Worm (Caenorhabditis elegans) whole organism, L2 larva: ENCODE data around the gene C06C6.8.

Experiments
- C34F6.9 ChIP-seq: fragments of 150-350 bp; optimal IDR thresholded peaks from 2 replicates; lab custom pipeline; 2014; ENCODE audit warnings: missing biosample characterization, missing genetic modification characterization
- R02D3.7 ChIP-seq: fragments of 150-350 bp; optimal IDR thresholded peaks from 2 replicates; lab custom pipeline; 2014; ENCODE audit warnings: missing biosample characterization, missing genetic modification characterization
- ZK546.5 ChIP-seq: sonication (generic microtip); optimal IDR thresholded peaks from 2 replicates; lab custom pipeline; 2017; ENCODE audit warnings: missing biosample characterization, missing genetic modification characterization
- alr-1 ChIP-seq: fragments of 150-350 bp; optimal IDR thresholded peaks from 2 replicates; lab custom pipeline; 2014; ENCODE audit warnings: missing biosample characterization, missing genetic modification characterization
- ama-1 ChIP-seq: fragments of 150-350 bp; optimal IDR thresholded peaks from 2 replicates; lab custom pipeline; 2018; ENCODE audit warnings: inconsistent platforms
- blmp-1 ChIP-seq: sonication (generic microtip); optimal IDR thresholded peaks from 2 replicates; lab custom pipeline; 2017; ENCODE audit warnings: missing genetic modification characterization, mild to moderate bottlenecking, missing compliant biosample characterization, antibody characterized with exemption, moderate library complexity; ENCODE audit not compliant: insufficient read depth
- ceh-16 ChIP-seq: fragments of 150-350 bp; optimal IDR thresholded peaks from 2 replicates; lab custom pipeline; 2014; ENCODE audit warnings: missing biosample characterization, missing genetic modification characterization
- crh-2 ChIP-seq: sonication (generic microtip); optimal IDR thresholded peaks from 2 replicates; lab custom pipeline; 2017; ENCODE audit warnings: missing biosample characterization, missing genetic modification characterization
- dmd-4 ChIP-seq: sonication (generic microtip); optimal IDR thresholded peaks from 2 replicates; lab custom pipeline; 2017; ENCODE audit warnings: missing biosample characterization, missing genetic modification characterization
- egl-27 ChIP-seq: sonication (generic microtip); optimal IDR thresholded peaks from 3 replicates; lab custom pipeline; 2017; ENCODE audit warnings: missing biosample characterization, missing genetic modification reagents, missing genetic modification characterization
- elt-1 ChIP-seq: fragments of 150-350 bp; optimal IDR thresholded peaks from 2 replicates; lab custom pipeline; 2014; ENCODE audit warnings: missing biosample characterization, missing genetic modification characterization
- elt-3 ChIP-seq: sonication (generic microtip); optimal IDR thresholded peaks from 2 replicates; lab custom pipeline; 2017; ENCODE audit warnings: missing biosample characterization, missing genetic modification characterization
- fos-1 ChIP-seq: fragments of 150-350 bp; optimal IDR thresholded peaks from 2 replicates; lab custom pipeline; 2014; ENCODE audit warnings: missing biosample characterization, missing genetic modification characterization
- gmeb-1 ChIP-seq: fragments of 150-350 bp; optimal IDR thresholded peaks from 2 replicates; lab custom pipeline; 2014; ENCODE audit warnings: missing biosample characterization, missing genetic modification characterization
- lin-11 ChIP-seq: fragments of 150-350 bp; sonication (generic microtip); optimal IDR thresholded peaks from 2 replicates; lab custom pipeline; 2014; ENCODE audit warnings: missing biosample characterization, missing genetic modification characterization, inconsistent platforms, mixed read lengths
- lin-13 ChIP-seq: fragments of 150-350 bp; optimal IDR thresholded peaks from 2 replicates; lab custom pipeline; 2014; ENCODE audit warnings: missing biosample characterization, missing genetic modification reagents, missing genetic modification characterization
- lsy-2 ChIP-seq, 2 experiments: fragments of 150-350 bp in 1 of 2; sonication (generic microtip) in 1 of 2; optimal IDR thresholded peaks; 2 replicates each; lab custom pipeline; 2014 to 2017; ENCODE audit warnings: missing biosample characterization in 2 of 2, missing genetic modification characterization in 2 of 2
- mab-5 ChIP-seq: fragments of 150-350 bp; optimal IDR thresholded peaks from 2 replicates; lab custom pipeline; 2014; ENCODE audit warnings: missing biosample characterization, missing genetic modification characterization
- mdl-1 ChIP-seq, 2 experiments: fragments of 150-350 bp in 1 of 2; sonication (generic microtip) in 1 of 2; optimal IDR thresholded peaks; 2 replicates each; lab custom pipeline; 2017; ENCODE audit warnings: missing biosample characterization in 2 of 2, missing genetic modification characterization in 2 of 2
- nhr-10 ChIP-seq: sonication (generic microtip); optimal IDR thresholded peaks from 2 replicates; lab custom pipeline; 2017; ENCODE audit warnings: missing biosample characterization, missing genetic modification characterization
- nhr-11 ChIP-seq: fragments of 150-350 bp; optimal IDR thresholded peaks from 2 replicates; lab custom pipeline; 2014; ENCODE audit warnings: missing biosample characterization, missing genetic modification characterization
- nhr-129 ChIP-seq: fragments of 150-350 bp; optimal IDR thresholded peaks from 2 replicates; lab custom pipeline; 2014; ENCODE audit warnings: missing biosample characterization, missing genetic modification characterization
- nhr-237 ChIP-seq: fragments of 150-350 bp; optimal IDR thresholded peaks from 2 replicates; lab custom pipeline; 2014; ENCODE audit warnings: missing biosample characterization, missing genetic modification characterization
- nhr-25 ChIP-seq: fragments of 150-350 bp; sonication (generic microtip); optimal IDR thresholded peaks from 3 replicates; lab custom pipeline; 2014; ENCODE audit warnings: missing biosample characterization, missing genetic modification characterization
- nhr-6 ChIP-seq: fragments of 150-350 bp; optimal IDR thresholded peaks from 2 replicates; lab custom pipeline; 2014; ENCODE audit warnings: missing biosample characterization, missing genetic modification characterization
- nhr-77 ChIP-seq: fragments of 150-350 bp; optimal IDR thresholded peaks from 2 replicates; lab custom pipeline; 2014; ENCODE audit warnings: missing biosample characterization, missing genetic modification characterization
- peb-1 ChIP-seq: fragments of 150-350 bp; optimal IDR thresholded peaks from 2 replicates; lab custom pipeline; 2014; ENCODE audit warnings: missing biosample characterization, missing genetic modification characterization
- sem-4 ChIP-seq: fragments of 150-350 bp; optimal IDR thresholded peaks from 2 replicates; lab custom pipeline; 2014; ENCODE audit warnings: missing biosample characterization, missing genetic modification reagents, missing genetic modification characterization
- skn-1 ChIP-seq: sonication (generic microtip); optimal IDR thresholded peaks from 2 replicates; lab custom pipeline; 2017; ENCODE audit warnings: missing biosample characterization, missing genetic modification characterization
- sma-3 ChIP-seq: sonication (generic microtip); optimal IDR thresholded peaks from 2 replicates; lab custom pipeline; 2016; ENCODE audit warnings: missing genetic modification reagents, missing genetic modification characterization, missing compliant biosample characterization
- sma-9 ChIP-seq, 2 experiments: fragments of 150-350 bp in 1 of 2; sonication (generic microtip) in 1 of 2; optimal IDR thresholded peaks; 2 replicates each; lab custom pipeline; 2014 to 2016; ENCODE audit warnings: missing genetic modification characterization in 2 of 2, mild to moderate bottlenecking in 1 of 2, missing biosample characterization in 1 of 2, missing compliant biosample characterization in 1 of 2, missing genetic modification reagents in 1 of 2, moderate library complexity in 1 of 2
- snpc-4 ChIP-seq: fragments of 150-350 bp; optimal IDR thresholded peaks from 2 replicates; lab custom pipeline; 2014; ENCODE audit warnings: missing biosample characterization, missing genetic modification characterization
- unc-39 ChIP-seq: fragments of 150-350 bp; optimal IDR thresholded peaks from 2 replicates; lab custom pipeline; 2014; ENCODE audit warnings: missing biosample characterization, missing genetic modification characterization
- unc-55 ChIP-seq: fragments of 150-350 bp; sonication (generic microtip); optimal IDR thresholded peaks from 3 replicates; lab custom pipeline; 2014; ENCODE audit warnings: missing biosample characterization, missing genetic modification reagents, missing genetic modification characterization
- unc-62 ChIP-seq: fragments of 150-350 bp; optimal IDR thresholded peaks from 2 replicates; lab custom pipeline; 2014; ENCODE audit warnings: missing biosample characterization, missing genetic modification reagents, missing genetic modification characterization
- ztf-1 ChIP-seq: fragments of 200-800 bp; sonication (Bioruptor generic); conservative IDR thresholded peaks from 2 replicates; pipeline ENCODE4 v1.3.6; 2022; ENCODE audit warnings: missing genetic modification characterization, missing compliant biosample characterization
- ztf-11 ChIP-seq: sonication (generic microtip); optimal IDR thresholded peaks from 2 replicates; lab custom pipeline; 2017; ENCODE audit warnings: missing biosample characterization, missing genetic modification characterization
- ztf-4 ChIP-seq: fragments of 150-350 bp; optimal IDR thresholded peaks from 2 replicates; lab custom pipeline; 2014; ENCODE audit warnings: missing biosample characterization, missing genetic modification characterization

The C06C6.8 gene

ce11 chrV:16020042-16020441 is 23.1 kb downstream of the C06C6.8 start, which contains the start of gene srx-44:
Gene srx-44 (plus strand): TSS chrV:16020342.
- TF ChIP-seq unc-55 (no peak), lin-11 (tag; lab: Kevin White, UChicago) (no peak), nhr-237 (tag; lab: Kevin White, UChicago) (no peak)
- TF ChIP-seq, all 48 proteins: peak for 0

DNA sequence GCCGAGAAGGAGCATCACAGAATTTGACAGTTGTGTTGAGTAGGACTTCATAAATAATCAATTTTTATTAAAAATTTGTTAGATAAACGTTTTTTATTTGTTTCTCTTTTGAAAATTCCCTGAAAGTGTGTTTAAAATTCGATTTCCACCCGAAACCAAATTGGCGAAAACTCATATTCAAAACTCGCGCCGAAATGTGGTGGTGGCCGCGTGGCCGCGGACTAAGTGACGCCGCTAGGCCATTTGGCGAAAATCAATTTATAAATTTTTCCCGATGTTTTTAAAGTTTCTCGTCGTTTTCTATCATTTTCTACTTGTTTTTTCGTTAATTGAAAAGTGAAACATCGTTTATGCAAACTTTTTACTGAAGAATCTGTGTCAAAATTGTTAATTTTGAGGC is 25.7 kb downstream of the C06C6.8 start:
- TF ChIP-seq unc-55 (peak; percentile 41), crh-2 (peak; percentile 42), sma-3 (GFP tag; lab: Kevin White, UChicago) (peak; percentile 52), gmeb-1 (tag; lab: Kevin White, UChicago) (peak; percentile 87), lin-13 (GFP tag; lab: Kevin White, UChicago) (peak; percentile 4), nhr-25 (tag; lab: Kevin White, UChicago) (no peak), C34F6.9 (tag; lab: Kevin White, UChicago) (peak; percentile 2), sma-9 (GFP tag; optimal IDR thresholded peaks at IDR 0.05; lab: Kevin White, UChicago) (peak; percentile 32), sma-9 (tag; optimal IDR thresholded peaks at IDR 0.05; lab: Kevin White, UChicago) (no peak), snpc-4 (peak; percentile 31), nhr-129 (tag; lab: Kevin White, UChicago) (peak; percentile 12), lin-11 (tag; lab: Kevin White, UChicago) (no peak), skn-1 (tag; lab: Kevin White, UChicago) (no peak)

- TF ChIP-seq elt-3 (tag; lab: Kevin White, UChicago) (no peak), nhr-77 (no peak), peb-1 (tag; lab: Kevin White, UChicago) (no peak), skn-1 (tag; lab: Kevin White, UChicago) (no peak), ztf-4 (tag; lab: Kevin White, UChicago) (no peak), nhr-25 (tag; lab: Kevin White, UChicago) (no peak), gmeb-1 (tag; lab: Kevin White, UChicago) (no peak), fos-1 (no peak), ceh-16 (no peak), elt-1 (tag; lab: Kevin White, UChicago) (no peak), mdl-1 (tag; optimal IDR thresholded peaks at IDR 0.05; lab: Kevin White, UChicago) (no peak), lin-11 (tag; lab: Kevin White, UChicago) (no peak), R02D3.7 (tag; lab: Kevin White, UChicago) (no peak), unc-39 (no peak), mab-5 (tag; lab: Kevin White, UChicago) (no peak)
These were observed 26.1 kb downstream of the C06C6.8 start, which contains the start of gene cwc-15 for ce11 chrV:16023051-16023450. Gene cwc-15 (plus strand): TSS chrV:16023351.

DNA sequence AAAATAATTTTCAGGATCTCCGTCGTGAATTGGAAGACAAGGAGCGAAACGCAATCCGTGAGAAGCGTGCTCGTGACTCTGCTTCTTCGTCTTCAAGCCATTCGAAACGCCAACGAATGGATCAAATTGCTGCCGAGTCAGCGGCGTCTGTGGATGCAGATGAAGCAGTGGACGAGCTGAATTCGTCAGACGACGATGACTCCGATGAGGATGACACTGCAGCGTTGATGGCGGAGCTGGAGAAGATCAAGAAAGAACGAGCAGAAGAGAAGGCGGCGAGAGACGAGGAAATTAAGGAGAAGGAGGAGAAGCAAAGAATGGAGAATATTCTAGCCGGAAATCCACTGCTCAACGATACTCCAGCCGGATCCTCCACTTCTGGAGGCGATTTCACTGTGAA is 26.6 kb downstream of the C06C6.8 start:
- TF ChIP-seq elt-1 (tag; lab: Kevin White, UChicago) (no peak), nhr-25 (tag; lab: Kevin White, UChicago) (no peak), nhr-10 (tag; lab: Kevin White, UChicago) (no peak), lsy-2 (tag; optimal IDR thresholded peaks at IDR 0.05; lab: Kevin White, UChicago) (no peak), lin-11 (tag; lab: Kevin White, UChicago) (no peak), peb-1 (tag; lab: Kevin White, UChicago) (no peak)

DNA sequence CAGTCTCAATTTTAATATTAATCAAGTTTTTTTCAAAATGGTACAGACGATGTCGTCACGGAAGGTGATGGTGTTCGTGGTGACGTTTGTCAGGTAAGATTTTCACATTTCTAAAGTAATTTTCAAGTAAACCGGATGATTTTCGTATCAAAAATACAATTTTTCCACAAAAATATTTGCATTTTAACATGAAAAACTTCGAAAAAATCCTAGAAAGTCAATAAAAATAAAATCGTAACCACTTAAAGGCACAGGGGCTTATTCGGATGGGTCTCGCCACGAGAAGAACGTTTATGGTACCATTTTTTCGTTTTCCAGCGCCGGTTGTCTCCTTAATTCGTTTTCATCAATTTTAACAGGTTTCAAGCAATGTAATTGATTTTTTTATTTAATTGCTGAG is 27.4 kb downstream of the C06C6.8 start, which contains the start of gene T10C6.6:
T10C6.6 (plus strand) TSS at position 27 of the 400 bp plus-strand sequence.
- TF ChIP-seq sem-4 (tag; lab: Kevin White, UChicago) (no peak), snpc-4 (no peak), unc-39 (no peak), ztf-1 (GFP tag; lab: Robert Waterston, UW) (no peak), alr-1 (tag; lab: Kevin White, UChicago) (no peak), nhr-11 (tag; lab: Kevin White, UChicago) (no peak), mab-5 (tag; lab: Kevin White, UChicago) (no peak), ZK546.5 (tag; lab: Kevin White, UChicago) (no peak), nhr-6 (tag; lab: Kevin White, UChicago) (no peak), nhr-25 (tag; lab: Kevin White, UChicago) (no peak), lsy-2 (tag; optimal IDR thresholded peaks at IDR 0.05; lab: Kevin White, UChicago) (no peak), peb-1 (tag; lab: Kevin White, UChicago) (no peak), egl-27 (tag; lab: Kevin White, UChicago) (no peak), dmd-4 (tag; lab: Kevin White, UChicago) (no peak), ama-1 (no peak), blmp-1 (tag; lab: Kevin White, UChicago) (no peak), unc-62 (no peak), gmeb-1 (tag; lab: Kevin White, UChicago) (no peak), ztf-11 (tag; lab: Kevin White, UChicago) (no peak)
